Worm (Caenorhabditis elegans) whole organism, young adult: ENCODE measurements around the gene srh-41.
A peak's percentile ranks its signal among the peaks of the same experiment; 100 is the strongest.

ENCODE experiments used
- F57C9.4 ChIP-seq: sonication (generic microtip); optimal IDR thresholded peaks from 2 replicates; lab custom pipeline; 2017; ENCODE audit warnings: mild to moderate bottlenecking, missing genetic modification characterization, missing compliant biosample characterization
- Y95B8A.8 ChIP-seq: fragments of 200-800 bp; sonication (Bioruptor generic); IDR thresholded peaks from 2 replicates; pipeline ENCODE4 v1.3.6; 2022; ENCODE audit warnings: missing genetic modification reagents, missing genetic modification characterization, missing compliant biosample characterization
- ama-1 ChIP-seq, 3 experiments: fragments of 150-350 bp in 1 of 3; sonication (generic microtip) in 2 of 3; optimal IDR thresholded peaks; 2 replicates each; lab custom pipeline; 2014 to 2018; ENCODE audit warnings: missing biosample characterization in 2 of 3, missing genetic modification characterization in 2 of 3, missing genetic modification reagents in 2 of 3
- attf-3 ChIP-seq: fragments of 200-800 bp; sonication (Bioruptor generic); conservative IDR thresholded peaks from 2 replicates; pipeline ENCODE4 v1.3.6; 2022; ENCODE audit warnings: missing genetic modification reagents, missing genetic modification characterization, missing compliant biosample characterization
- ceh-58 ChIP-seq: fragments of 200-800 bp; sonication (Bioruptor generic); IDR thresholded peaks from 2 replicates; pipeline ENCODE4 v1.3.6; 2022; ENCODE audit warnings: missing genetic modification characterization, missing compliant biosample characterization
- ceh-91 ChIP-seq: fragments of 200-800 bp; sonication (Bioruptor generic); IDR thresholded peaks from 2 replicates; pipeline ENCODE4 v1.3.6; 2022; ENCODE audit warnings: missing genetic modification reagents, missing genetic modification characterization, missing compliant biosample characterization
- die-1 ChIP-seq: sonication (generic microtip); optimal IDR thresholded peaks from 2 replicates; lab custom pipeline; 2016; ENCODE audit warnings: missing genotype, mild to moderate bottlenecking, missing genetic modification characterization, missing compliant biosample characterization
- dox-1 ChIP-seq: fragments of 200-800 bp; sonication (Bioruptor generic); IDR thresholded peaks from 2 replicates; pipeline ENCODE4 v1.3.6; 2022; ENCODE audit warnings: missing genetic modification reagents, missing genetic modification characterization, missing compliant biosample characterization
- hlh-12 ChIP-seq: sonication (generic microtip); optimal IDR thresholded peaks from 2 replicates; lab custom pipeline; 2016; ENCODE audit warnings: missing genetic modification characterization, missing compliant biosample characterization
- lag-1 ChIP-seq: fragments of 200-800 bp; sonication (Bioruptor generic); IDR thresholded peaks from 2 replicates; pipeline ENCODE4 v1.3.6; 2022; ENCODE audit warnings: missing genetic modification reagents, missing genetic modification characterization, missing compliant biosample characterization
- pha-4 ChIP-seq: fragments of 150-350 bp; sonication (generic microtip); optimal IDR thresholded peaks from 2 replicates; lab custom pipeline; 2014; ENCODE audit warnings: missing biosample characterization, missing genetic modification reagents, missing genetic modification characterization
- unc-130 ChIP-seq: sonication (generic microtip); optimal IDR thresholded peaks from 2 replicates; lab custom pipeline; 2016; ENCODE audit warnings: missing genetic modification reagents, missing genetic modification characterization, missing compliant biosample characterization

- TF ChIP-seq lag-1 (no peak), ama-1 (optimal IDR thresholded peaks at IDR 0.05; lab: Kevin White, UChicago) (no peak), ama-1 (GFP tag; optimal IDR thresholded peaks at IDR 0.05; lab: Kevin White, UChicago) (no peak), die-1 (tag; lab: Kevin White, UChicago) (peak; percentile 18), attf-3 (no peak), ceh-91 (GFP tag; lab: Robert Waterston, UW) (no peak), hlh-12 (tag; lab: Kevin White, UChicago) (no peak), Y95B8A.8 (GFP tag; lab: Robert Waterston, UW) (no peak), unc-130 (GFP tag; lab: Kevin White, UChicago) (no peak), pha-4 (no peak), F57C9.4 (tag; lab: Kevin White, UChicago) (no peak), dox-1 (GFP tag; lab: Robert Waterston, UW) (peak; percentile 43; the same call in 1 of the 2 replicates), ceh-58 (GFP tag; lab: Robert Waterston, UW) (no peak)
These were observed 39.3 kb downstream of the srh-41 start for ce11 chrII:14247748-14248502.
